Worm (Caenorhabditis elegans): ENCODE measurements around the gene fbxb-92.

DNA sequence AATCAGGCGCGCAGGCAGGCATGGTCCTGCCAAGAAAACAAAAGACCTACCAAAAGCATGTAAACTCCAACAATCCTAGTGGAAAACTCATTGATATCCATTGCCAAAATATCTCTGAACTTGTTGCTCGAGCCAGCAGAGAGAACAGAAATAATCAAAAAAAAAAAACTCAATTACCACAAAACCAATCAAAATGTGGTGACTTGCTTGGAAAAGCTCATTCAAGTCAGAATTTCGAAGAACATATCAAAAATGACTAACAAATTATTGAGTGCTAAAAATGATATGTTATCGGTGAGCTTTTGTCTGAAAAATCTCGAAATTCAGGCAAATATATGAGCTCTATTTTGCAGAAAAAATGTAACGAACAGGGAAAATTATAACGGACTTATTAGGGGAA, 46.0 kb downstream of the fbxb-92 start, which contains the start of gene srx-105:
- TF ChIP-seq crh-2 (tag; optimal IDR thresholded peaks at IDR 0.05) (no peak), nhr-77 (tag; optimal IDR thresholded peaks at IDR 0.05) (no peak), mab-5 (tag; optimal IDR thresholded peaks at IDR 0.05) (no peak), mdl-1 (tag; optimal IDR thresholded peaks at IDR 0.05) (no peak), nhr-23 (tag; optimal IDR thresholded peaks at IDR 0.05) (no peak), ztf-1 (GFP tag; conservative IDR thresholded peaks at IDR 0.05) (no peak), F13H6.1 (tag; optimal IDR thresholded peaks at IDR 0.05) (no peak), ztf-4 (tag; optimal IDR thresholded peaks at IDR 0.05) (no peak), lin-39 (tag; optimal IDR thresholded peaks at IDR 0.05) (no peak), alr-1 (tag; optimal IDR thresholded peaks at IDR 0.05) (no peak), lin-13 (GFP tag; optimal IDR thresholded peaks at IDR 0.05) (no peak), zag-1 (tag; optimal IDR thresholded peaks at IDR 0.05) (no peak), ztf-11 (tag; optimal IDR thresholded peaks at IDR 0.05) (no peak)

Data from whole organism, L2 larva.